Fruit fly (Drosophila melanogaster): ENCODE results near the gene CG12605.

The CG12605 gene

DNA sequence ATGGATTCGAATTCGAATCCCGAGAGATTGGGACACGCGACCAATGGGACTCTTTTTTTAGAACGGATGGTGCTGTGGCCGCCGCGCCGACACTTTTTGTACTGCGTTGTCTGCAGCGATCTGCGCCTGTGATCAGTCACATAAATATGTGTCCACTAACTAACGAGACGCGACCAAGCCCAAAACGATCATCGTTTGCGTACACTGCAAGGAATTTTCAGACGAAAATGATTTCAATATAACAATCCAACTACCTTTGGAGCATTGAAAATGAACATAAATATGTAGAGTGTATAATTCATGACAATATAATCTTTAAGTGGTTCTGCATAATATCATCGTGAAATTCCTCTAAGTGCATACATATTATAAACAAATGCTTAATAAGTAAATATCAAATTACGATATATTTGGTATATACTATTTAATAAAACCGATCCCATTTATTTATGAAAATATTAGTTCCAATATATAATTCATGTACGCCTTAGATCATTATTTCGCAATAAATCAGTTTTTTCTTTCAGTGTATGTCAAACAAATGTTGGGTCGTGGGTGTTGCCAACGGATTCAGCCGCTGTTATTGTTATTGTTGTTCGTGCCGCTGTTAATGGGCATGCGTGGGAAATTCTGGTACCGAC lies 28.9 kb downstream of the CG12605 start, which contains the start of gene Eip63F-1 (continued):
- TF ChIP-seq CG6765 (GFP tag; optimal IDR thresholded peaks at IDR 0.05) = peak; percentile 50
- peak; percentile 78 for TF ChIP-seq Meics (GFP tag; optimal IDR thresholded peaks at IDR 0.05)
- no peak for TF ChIP-seq ab (GFP tag; optimal IDR thresholded peaks at IDR 0.05)
- TF ChIP-seq psq (GFP tag; optimal IDR thresholded peaks at IDR 0.05) = peak; percentile 13
- TF ChIP-seq ATbp (GFP tag; optimal IDR thresholded peaks at IDR 0.05) = peak; percentile 51
- TF ChIP-seq Ada2b (GFP tag; IDR thresholded peaks at IDR 0.05) = peak; percentile 35; the same call in 1 of the 2 replicates

DNA sequence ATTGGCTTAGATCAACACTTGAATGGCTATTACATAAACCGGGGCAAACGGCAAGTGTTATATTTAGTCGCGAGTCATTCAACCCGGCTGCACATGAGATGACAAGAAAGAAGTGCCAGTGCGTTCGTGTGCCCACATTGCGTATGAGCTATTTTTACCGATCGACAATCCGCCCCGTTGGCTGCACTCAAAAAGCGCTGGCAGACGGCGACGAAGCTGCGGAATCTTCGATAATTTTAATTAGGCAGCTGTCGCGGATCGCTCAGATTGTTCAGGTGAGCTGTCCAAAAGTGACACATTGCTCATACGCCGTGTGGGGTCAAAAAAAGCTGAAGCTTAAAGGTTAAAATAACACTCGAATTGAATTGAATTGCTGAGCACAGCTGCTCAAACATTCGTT lies 30.5 kb downstream of the CG12605 start:
- TF ChIP-seq prd (optimal IDR thresholded peaks at IDR 0.05) = no peak
- peak; percentile 15; the same call in 1 of the 3 replicates for TF ChIP-seq prd (GFP tag; IDR thresholded peaks at IDR 0.05)
- TF ChIP-seq Lim3 (GFP tag; IDR thresholded peaks at IDR 0.05) = no peak
- no peak for TF ChIP-seq Side (GFP tag; optimal IDR thresholded peaks at IDR 0.05)
- TF ChIP-seq nau (GFP tag; optimal IDR thresholded peaks at IDR 0.05) = peak; percentile 82
- TF ChIP-seq CG7372 (GFP tag; IDR thresholded peaks at IDR 0.05) = peak; percentile 77
- TF ChIP-seq Pdp1 (GFP tag; optimal IDR thresholded peaks at IDR 0.05) = peak in 1 of 2 experiments; percentile 58
- peak; percentile 70 for TF ChIP-seq sens (GFP tag)
- peak in 1 of 2 experiments; percentile 27 for TF ChIP-seq Hr78 (GFP tag; optimal IDR thresholded peaks at IDR 0.05)

DNA sequence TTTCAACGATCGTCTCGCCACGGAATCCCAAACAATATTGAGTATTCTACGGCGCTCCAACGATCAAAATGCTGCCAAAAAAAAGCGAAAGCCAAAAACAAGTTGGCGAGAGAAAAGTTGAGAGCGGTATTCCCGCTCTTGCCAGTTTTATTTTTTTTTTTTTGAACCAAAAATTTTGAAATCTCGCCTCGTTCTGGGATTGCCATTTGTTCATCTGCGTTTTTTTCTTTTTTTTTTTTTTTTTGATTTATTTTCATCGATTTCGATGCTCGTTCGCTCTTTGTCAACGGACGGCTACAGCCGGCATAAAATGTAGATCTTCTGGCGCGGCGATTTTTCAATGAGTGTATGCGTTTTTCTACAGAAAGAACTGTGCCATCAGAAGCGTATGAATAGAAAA lies 31.0 kb downstream of the CG12605 start:
- TF ChIP-seq CG32772 (GFP tag; IDR thresholded peaks at IDR 0.05) (0 out of 2 replicates have a peak, but pooled peaks have one; percentile 24), slbo (GFP tag; IDR thresholded peaks at IDR 0.05) (0 out of 2 replicates have a peak, but pooled peaks have one; percentile 12), D (optimal IDR thresholded peaks at IDR 0.05) (no peak), D (GFP tag; optimal IDR thresholded peaks at IDR 0.05) (no peak), Trl (optimal IDR thresholded peaks at IDR 0.05) (peak in 1 of 2 experiments; percentile 31), Trl (GFP tag; optimal IDR thresholded peaks at IDR 0.05) (no peak), ato (GFP tag; IDR thresholded peaks at IDR 0.05; ENCODE audit: partially characterized antibody) (no peak), Med (GFP tag) (peak; percentile 47), Drgx (GFP tag; IDR thresholded peaks at IDR 0.05) (peak; percentile 79), CG31441 (GFP tag; IDR thresholded peaks at IDR 0.05) (no peak), CG9797 (GFP tag; optimal IDR thresholded peaks at IDR 0.05) (no peak)

DNA sequence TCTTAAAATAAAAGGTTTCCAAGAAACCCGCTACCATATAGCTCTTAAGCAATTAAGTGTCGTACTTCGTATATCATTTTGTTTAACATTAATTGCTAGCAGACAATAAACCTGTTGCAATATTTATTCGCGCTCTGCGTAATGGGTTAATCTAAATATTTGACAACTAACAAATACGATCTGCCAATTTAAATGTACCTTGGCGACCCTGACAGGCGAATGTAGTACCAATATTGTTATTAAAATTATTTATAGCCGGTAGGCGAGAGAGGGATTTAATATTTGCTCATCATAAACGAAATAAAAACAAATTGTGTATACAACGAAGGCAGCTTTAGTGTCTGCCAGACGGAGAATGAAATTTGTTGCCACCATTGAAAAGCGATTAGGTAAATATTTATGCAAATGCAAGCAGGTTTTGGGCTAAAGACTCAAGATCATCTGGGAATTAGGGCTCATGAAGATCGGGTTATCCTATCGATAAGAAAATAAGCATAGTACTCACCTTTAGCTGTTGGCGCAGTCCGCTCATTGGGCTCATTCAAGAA lies 31.8 kb downstream of the CG12605 start:
- TF ChIP-seq Med (GFP tag) = peak; percentile 84
- no peak for TF ChIP-seq ato (GFP tag; IDR thresholded peaks at IDR 0.05; ENCODE audit: partially characterized antibody)
- no peak for TF ChIP-seq CG43689 (GFP tag; IDR thresholded peaks at IDR 0.05)
- TF ChIP-seq da (GFP tag; optimal IDR thresholded peaks at IDR 0.05) = no peak
- TF ChIP-seq Usf (GFP tag; optimal IDR thresholded peaks at IDR 0.05) = no peak
- TF ChIP-seq chm (GFP tag; IDR thresholded peaks at IDR 0.05) = no peak
- TF ChIP-seq wdn (GFP tag; IDR thresholded peaks at IDR 0.05) = no peak
- peak; percentile 36; the same call in 1 of the 2 replicates for TF ChIP-seq sob (GFP tag; IDR thresholded peaks at IDR 0.05)
- TF ChIP-seq Ptx1 (GFP tag; IDR thresholded peaks at IDR 0.05) = no peak
- TF ChIP-seq Hr78 (GFP tag; optimal IDR thresholded peaks at IDR 0.05) = no peak
- TF ChIP-seq run (tag; optimal IDR thresholded peaks at IDR 0.05) = no peak
- TF ChIP-seq Ssrp (tag; optimal IDR thresholded peaks at IDR 0.05) = no peak
- no peak for TF ChIP-seq CG13287 (GFP tag; IDR thresholded peaks at IDR 0.05; ENCODE audit: partially characterized antibody)
- TF ChIP-seq lab (GFP tag; optimal IDR thresholded peaks at IDR 0.05) = peak; percentile 81
- no peak for TF ChIP-seq CG4360 (GFP tag; IDR thresholded peaks at IDR 0.05)
- TF ChIP-seq CG10147 (GFP tag; optimal IDR thresholded peaks at IDR 0.05) = no peak
- no peak for TF ChIP-seq Dbx (GFP tag; IDR thresholded peaks at IDR 0.05)
- TF ChIP-seq dysf (GFP tag; IDR thresholded peaks at IDR 0.05) = peak; percentile 28; the same call in 1 of the 3 replicates
- peak; percentile 43 for TF ChIP-seq scrt (GFP tag; optimal IDR thresholded peaks at IDR 0.05)
- TF ChIP-seq jumu (GFP tag; optimal IDR thresholded peaks at IDR 0.05) = no peak
- no peak for TF ChIP-seq NK7.1 (GFP tag; optimal IDR thresholded peaks at IDR 0.05)
- TF ChIP-seq eve (GFP tag; optimal IDR thresholded peaks at IDR 0.05) = no peak
- TF ChIP-seq Hey (tag; optimal IDR thresholded peaks at IDR 0.05) = no peak
- no peak for TF ChIP-seq CG10274 (GFP tag; optimal IDR thresholded peaks at IDR 0.05)
